Worm (Caenorhabditis elegans): ENCODE results near the gene T27E7.3.

Gene T27E7.3

DNA sequence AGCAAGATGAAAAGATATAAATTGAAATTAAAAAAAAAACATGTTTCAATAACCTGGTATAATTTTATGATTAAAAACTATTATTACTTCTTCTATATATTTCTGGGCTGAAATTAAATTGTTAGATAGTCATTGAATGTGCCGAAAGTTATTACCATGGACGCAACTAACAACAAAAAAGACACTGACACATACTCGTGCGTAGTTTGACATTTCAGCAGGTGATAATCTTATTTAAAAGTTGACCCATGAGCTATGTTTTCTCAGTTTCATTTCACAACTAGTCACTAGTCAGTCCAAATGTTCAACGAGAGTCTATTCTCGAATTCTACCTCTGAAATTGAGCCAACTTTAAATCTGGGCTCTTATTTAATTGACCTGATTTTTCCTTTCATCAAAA, at the start of gene T27E7.3:
T27E7.3 (plus strand) TSS at position 301 of the 400 bp plus-strand sequence.
- TF ChIP-seq him-1 (tag; optimal IDR thresholded peaks at IDR 0.05) (no peak), W03F9.2 (tag; optimal IDR thresholded peaks at IDR 0.05) (no peak), dao-5 (tag; optimal IDR thresholded peaks at IDR 0.05) (no peak)

DNA sequence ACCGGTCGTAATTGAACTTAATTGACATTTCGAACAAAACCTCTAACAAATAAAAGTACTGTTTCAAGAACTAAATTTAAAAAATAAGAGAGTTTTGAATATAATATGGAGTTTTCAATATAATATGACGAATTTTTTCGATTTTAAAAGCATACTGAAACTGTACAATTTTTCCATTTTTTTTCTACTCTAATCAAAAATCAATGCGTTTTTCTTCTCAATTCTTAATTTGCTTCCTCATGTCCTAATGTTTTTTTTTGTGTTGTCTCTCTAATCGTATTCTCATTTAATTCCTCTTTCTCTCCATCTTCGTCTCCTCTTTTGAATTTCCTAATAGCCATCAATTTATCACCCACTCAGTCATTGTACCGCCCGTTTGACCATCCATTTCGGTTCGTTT, 46.8 kb upstream of the T27E7.3 start, which contains the start of gene Y57G11A.4:
Y57G11A.4 (plus strand) TSS at position 301 of the 400 bp plus-strand sequence.
- no peak for TF ChIP-seq dao-5 (tag; optimal IDR thresholded peaks at IDR 0.05)

DNA sequence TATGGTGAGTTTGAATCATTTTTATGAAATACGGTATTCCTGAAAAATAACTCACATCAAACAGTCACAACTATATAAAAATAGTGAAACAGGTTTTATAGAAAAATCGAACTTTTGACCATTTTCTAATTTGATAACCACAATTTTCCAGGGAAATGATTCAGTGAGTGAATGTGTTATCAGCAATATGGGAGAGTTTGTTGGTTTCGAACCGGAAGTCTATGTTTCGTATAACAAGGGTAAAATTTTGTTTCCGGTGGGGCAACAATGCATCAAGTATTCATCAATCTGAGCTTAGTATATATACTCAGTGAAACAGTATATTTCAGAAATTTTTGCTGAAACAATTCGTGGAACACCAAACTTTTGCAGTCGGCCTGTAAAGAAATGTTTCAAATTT, 45.4 kb upstream of the T27E7.3 start:
- no peak for TF ChIP-seq dao-5 (tag; optimal IDR thresholded peaks at IDR 0.05)
- no peak for TF ChIP-seq him-1 (tag; optimal IDR thresholded peaks at IDR 0.05)
- no peak for TF ChIP-seq W03F9.2 (tag; optimal IDR thresholded peaks at IDR 0.05)

DNA sequence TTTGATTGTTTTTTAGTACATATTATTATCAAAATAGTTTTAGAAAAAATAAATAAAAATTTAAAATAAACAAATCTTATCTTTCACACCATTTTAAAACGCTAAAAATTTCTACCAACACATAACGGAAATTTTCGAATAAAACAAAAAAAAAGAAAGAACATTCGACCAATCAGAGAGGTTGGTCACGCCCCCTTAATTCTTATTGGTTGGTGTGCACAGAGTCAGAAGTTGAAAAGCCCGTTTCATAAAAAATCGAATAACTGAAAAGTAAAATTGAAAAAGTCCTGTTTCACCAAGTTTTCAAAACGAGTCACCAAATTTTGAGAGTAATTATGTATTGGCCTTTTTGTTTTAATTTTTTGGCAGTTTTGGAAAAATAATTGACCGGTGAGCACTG, 37.7 kb upstream of the T27E7.3 start:
- no peak for TF ChIP-seq W03F9.2 (tag; optimal IDR thresholded peaks at IDR 0.05)
- no peak for TF ChIP-seq dao-5 (tag; optimal IDR thresholded peaks at IDR 0.05)
- no peak for TF ChIP-seq him-1 (tag; optimal IDR thresholded peaks at IDR 0.05)

DNA sequence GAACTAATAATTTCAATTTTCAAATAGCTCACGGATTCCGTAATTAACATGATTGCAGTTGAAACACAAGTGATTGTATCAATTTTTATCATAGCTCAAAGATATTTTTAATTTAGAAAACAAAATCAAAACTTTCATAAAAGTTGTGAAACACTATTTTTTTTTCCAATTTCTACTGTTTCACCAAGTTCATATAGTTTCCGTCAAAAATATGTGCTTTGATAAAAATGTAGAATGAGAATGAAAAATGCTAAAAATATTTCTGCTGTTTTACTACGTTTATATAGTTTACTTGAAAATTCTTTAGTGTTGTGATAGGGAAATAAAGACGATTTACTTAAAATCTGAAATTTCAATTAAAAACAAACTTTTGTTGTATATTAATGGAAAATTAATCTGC, 33.3 kb upstream of the T27E7.3 start:
- TF ChIP-seq dao-5 (tag; optimal IDR thresholded peaks at IDR 0.05) (no peak), W03F9.2 (tag; optimal IDR thresholded peaks at IDR 0.05) (no peak), him-1 (tag; optimal IDR thresholded peaks at IDR 0.05) (no peak)

DNA sequence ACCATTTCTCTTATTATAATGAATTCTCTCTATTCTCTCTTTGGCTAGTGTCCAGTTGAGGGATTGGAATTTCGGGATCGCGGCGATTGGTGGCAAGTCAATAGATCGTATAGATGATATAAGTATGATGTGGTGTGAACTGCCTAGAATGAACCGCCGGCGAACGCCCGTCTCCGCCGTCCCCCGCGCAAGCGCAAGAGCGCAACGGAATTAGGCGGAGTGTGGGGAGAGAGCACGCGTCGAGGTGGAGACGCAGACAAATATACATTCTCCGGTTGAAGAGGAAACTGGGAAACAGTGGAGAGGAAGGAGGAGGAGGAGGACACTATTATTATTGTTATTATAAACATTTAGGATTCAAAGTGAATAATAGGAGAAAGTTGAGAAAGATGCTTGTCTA, 32.3 kb upstream of the T27E7.3 start:
- TF ChIP-seq dao-5 (tag; optimal IDR thresholded peaks at IDR 0.05) = no peak
- no peak for TF ChIP-seq W03F9.2 (tag; optimal IDR thresholded peaks at IDR 0.05)
- TF ChIP-seq him-1 (tag; optimal IDR thresholded peaks at IDR 0.05) = no peak

DNA sequence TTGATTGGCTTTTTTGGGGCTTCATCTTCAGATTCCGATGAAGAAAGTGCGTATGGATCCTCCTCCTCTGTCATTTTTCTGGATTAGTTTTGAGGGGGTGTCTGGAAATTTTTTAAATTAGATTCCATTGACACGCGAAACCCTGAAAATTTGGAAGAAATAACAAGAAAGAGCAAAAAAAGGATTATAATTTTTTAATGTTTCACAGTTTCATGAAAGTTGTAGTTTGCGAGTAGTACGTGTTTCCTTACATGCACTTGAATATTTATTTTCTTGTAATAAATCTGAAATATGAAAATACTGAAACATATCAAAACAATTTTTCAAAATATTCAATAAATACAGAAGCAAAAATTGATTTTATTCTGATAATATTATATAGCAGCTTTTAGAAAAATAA, 23.8 kb upstream of the T27E7.3 start, which contains the start of gene tag-273:
tag-273 (minus strand) TSS at position 101 of the 400 bp plus-strand sequence.
- TF ChIP-seq W03F9.2 (tag; optimal IDR thresholded peaks at IDR 0.05) (no peak), him-1 (tag; optimal IDR thresholded peaks at IDR 0.05) (no peak), dao-5 (tag; optimal IDR thresholded peaks at IDR 0.05) (no peak)

DNA sequence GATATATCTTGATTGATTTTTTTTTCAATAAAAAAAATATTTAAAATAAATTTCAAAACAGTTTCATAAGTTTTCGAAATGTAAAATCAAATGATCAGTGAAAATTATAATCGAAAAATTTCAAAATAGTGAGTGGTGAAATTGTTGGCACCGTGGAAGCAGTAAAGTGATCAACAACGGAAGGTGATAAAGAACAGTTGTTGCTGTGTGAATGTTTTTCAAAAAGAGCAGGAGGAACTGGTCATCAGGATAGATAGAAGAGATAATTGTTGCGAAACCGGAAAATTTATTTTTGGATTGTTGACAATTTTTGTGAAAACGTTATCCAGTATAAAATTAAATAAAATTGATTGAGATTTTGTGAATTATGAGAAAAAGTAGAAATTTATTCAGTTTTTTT, 22.8 kb upstream of the T27E7.3 start:
- no peak for TF ChIP-seq W03F9.2 (tag; optimal IDR thresholded peaks at IDR 0.05)
- TF ChIP-seq dao-5 (tag; optimal IDR thresholded peaks at IDR 0.05) = no peak
- no peak for TF ChIP-seq him-1 (tag; optimal IDR thresholded peaks at IDR 0.05)

DNA sequence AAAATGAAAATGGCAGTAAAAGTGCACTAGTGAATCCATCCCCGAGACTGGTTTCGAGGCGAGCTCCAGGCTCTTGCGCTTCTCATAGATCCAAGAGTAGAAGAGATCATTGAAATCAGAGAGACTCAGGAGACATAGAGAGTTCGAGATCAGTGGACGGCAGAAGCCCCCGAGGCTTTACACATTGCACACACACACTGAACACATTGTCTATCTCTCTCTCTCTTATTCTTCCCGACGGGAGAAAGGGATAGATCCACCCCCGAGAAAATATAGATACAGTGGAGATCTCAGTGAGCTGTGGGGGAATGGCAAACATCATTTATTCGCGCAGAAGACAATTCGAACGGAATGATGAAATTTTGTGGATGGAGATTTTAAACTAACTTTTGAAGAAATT, 21.8 kb upstream of the T27E7.3 start:
- TF ChIP-seq him-1 (tag; optimal IDR thresholded peaks at IDR 0.05) = no peak
- TF ChIP-seq W03F9.2 (tag; optimal IDR thresholded peaks at IDR 0.05) = no peak
- TF ChIP-seq dao-5 (tag; optimal IDR thresholded peaks at IDR 0.05) = no peak

DNA sequence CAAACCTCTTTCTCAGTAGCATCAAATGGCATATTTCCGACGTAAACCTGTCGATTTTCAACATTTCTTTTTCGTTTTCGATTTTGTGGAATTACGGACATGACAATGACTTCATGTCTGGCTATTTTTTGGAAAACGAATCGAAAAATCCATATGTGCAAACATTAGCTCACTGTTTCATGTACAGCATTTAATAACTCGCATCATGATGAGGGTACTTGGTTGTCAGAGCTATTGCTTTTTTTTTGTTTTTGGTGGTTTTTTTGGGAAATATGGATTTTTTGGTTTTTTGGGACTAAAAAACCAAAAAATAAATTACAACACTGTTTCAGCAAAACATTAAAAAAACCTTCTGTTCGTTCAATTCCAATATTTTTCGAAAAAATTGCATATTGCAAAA, 16.4 kb upstream of the T27E7.3 start, which contains the start of gene Y57G11A.5:
Y57G11A.5 (minus strand) TSS at position 101 of the 400 bp plus-strand sequence.
- TF ChIP-seq W03F9.2 (tag; optimal IDR thresholded peaks at IDR 0.05) (no peak), dao-5 (tag; optimal IDR thresholded peaks at IDR 0.05) (no peak), him-1 (tag; optimal IDR thresholded peaks at IDR 0.05) (no peak)

DNA sequence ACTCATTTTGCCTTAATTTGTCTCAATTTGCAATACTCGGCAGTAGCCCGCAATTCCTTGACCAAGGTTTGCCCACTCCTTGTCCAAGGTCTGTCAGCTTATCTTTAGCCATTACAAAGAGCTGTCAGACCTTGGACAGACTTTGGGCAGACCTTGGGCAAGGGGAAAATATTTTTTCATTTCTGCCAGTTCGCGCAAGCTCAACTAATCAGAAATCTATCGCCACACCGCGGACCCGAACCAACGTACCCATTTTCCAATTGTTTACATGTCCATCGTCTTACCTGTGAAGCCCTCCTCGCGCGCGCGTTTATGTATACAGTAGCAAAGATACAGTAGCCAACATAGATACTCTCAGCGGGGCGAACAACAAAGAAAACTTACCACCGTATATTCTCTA, 13.7 kb upstream of the T27E7.3 start:
- no peak for TF ChIP-seq W03F9.2 (tag; optimal IDR thresholded peaks at IDR 0.05)
- TF ChIP-seq dao-5 (tag; optimal IDR thresholded peaks at IDR 0.05) = no peak
- TF ChIP-seq him-1 (tag; optimal IDR thresholded peaks at IDR 0.05) = no peak

DNA sequence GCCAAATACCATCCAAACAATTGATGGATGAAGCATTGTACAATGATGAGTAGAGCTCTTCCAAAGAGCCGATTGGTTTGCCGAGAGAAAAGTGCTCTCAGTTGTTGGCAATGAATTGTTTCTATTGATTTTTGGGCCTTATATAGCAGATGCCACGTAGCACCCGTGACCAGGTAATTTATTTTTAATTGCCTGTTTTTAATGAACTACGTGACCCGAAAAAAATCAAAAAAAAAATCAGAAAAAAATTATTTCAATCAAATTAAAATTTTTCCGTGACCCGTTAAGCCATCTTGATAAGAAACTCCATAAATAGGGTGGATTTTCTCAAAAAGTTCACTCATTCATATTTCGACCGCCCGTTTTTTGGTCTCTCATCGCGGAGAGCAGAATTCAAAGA, 9.4 kb upstream of the T27E7.3 start, which contains the start of the genes Y57G11A.2 and T27E7.1:
Y57G11A.2 (minus strand) TSS at position 101 of the 400 bp plus-strand sequence.
T27E7.1 (plus strand) TSS at position 337 of the 400 bp plus-strand sequence.
- TF ChIP-seq dao-5 (tag; optimal IDR thresholded peaks at IDR 0.05) (no peak), W03F9.2 (tag; optimal IDR thresholded peaks at IDR 0.05) (no peak), him-1 (tag; optimal IDR thresholded peaks at IDR 0.05) (no peak)

DNA sequence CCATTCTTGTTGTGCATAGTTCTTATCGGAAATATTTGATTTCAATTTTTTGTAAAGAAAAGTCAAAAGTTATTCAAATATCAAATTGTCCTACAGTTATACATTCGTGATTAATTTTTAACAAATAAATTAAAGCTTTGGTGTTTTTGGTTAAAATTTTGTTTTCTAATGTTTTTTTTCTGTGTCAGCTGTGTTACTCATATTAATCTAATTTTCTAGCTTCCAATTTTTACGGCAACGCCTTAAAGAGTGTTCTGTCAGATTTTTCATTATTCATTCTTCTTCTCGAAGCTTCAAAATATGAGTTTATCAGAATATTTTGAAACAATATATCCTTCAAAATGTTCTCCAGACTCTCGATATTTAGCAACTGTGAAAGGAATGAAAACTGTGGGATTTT, 5.2 kb upstream of the T27E7.3 start, which contains the start of gene srh-63:
srh-63 (plus strand) TSS at position 301 of the 400 bp plus-strand sequence.
- no peak for TF ChIP-seq dao-5 (tag; optimal IDR thresholded peaks at IDR 0.05)
- TF ChIP-seq him-1 (tag; optimal IDR thresholded peaks at IDR 0.05) = no peak
- TF ChIP-seq W03F9.2 (tag; optimal IDR thresholded peaks at IDR 0.05) = no peak

DNA sequence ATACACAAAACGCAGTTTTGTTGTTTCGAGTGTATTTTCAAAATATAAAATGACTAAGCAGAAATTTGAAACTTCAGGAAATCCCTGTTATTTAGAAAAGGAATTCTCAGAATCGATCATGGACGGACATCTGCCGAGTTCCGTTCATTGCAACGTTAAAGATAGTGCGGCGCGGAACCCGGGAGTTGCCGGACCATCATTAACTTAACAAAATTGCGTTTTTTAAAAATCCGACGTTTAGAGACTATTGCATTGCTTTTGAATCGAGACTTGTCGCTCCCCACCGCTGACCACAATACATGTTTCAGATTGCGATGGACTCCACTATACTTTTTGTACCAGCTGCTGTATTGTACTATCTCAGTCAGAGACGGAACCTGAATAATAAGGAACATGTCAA, 1.2 kb downstream of the T27E7.3 start:
- no peak for TF ChIP-seq W03F9.2 (tag; optimal IDR thresholded peaks at IDR 0.05)
- no peak for TF ChIP-seq him-1 (tag; optimal IDR thresholded peaks at IDR 0.05)
- no peak for TF ChIP-seq dao-5 (tag; optimal IDR thresholded peaks at IDR 0.05)

DNA sequence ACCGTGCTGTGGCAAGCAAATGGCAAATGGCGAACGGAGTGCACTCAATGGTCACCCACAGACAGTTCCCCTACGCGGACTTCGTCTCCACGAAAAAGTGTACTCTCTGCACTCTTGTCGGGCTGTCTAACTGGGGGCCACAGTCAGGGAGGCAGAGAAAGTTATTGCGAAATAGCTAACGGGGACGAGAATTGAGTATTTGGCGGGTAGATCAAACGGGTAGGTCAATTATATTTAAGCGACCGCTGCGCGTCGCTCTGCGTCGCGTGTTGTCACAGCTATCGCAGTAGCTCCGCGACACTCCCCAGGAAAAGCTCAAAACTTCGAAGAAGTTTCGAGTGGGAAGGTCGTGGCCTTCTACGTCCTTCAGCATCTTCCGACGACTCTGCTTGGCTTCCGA, 3.5 kb downstream of the T27E7.3 start:
- TF ChIP-seq dao-5 (tag; optimal IDR thresholded peaks at IDR 0.05) (no peak), him-1 (tag; optimal IDR thresholded peaks at IDR 0.05) (no peak), W03F9.2 (tag; optimal IDR thresholded peaks at IDR 0.05) (no peak)

All from whole organism, L4/young adult.